Fruit fly (Drosophila melanogaster): ENCODE results near the gene CG12288.

DNA sequence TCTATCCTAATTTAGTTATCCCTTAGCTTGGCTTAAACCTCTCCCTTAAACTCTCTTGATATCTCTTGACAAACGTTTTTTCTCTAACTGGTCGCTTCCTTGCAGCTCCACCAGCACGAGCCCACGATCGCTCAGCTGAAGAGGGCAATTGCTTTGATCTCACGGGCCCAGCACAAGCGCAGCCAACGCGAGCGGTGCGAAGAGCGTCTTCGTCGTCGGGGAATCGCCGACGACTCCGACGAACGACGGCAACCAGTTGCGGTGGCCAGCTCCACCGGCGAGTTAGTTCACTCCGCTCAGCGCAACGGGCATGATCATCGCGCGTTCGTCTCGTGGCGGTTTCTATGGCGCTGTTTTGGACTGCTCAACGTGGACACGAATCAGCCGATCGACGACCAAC lies 21.1 kb downstream of the CG12288 start:
- TF ChIP-seq CG6654 (GFP tag; optimal IDR thresholded peaks at IDR 0.05) (no peak), YL-1 (GFP tag; optimal IDR thresholded peaks at IDR 0.05) (no peak), eyg (GFP tag; optimal IDR thresholded peaks at IDR 0.05) (no peak), Hr39 (optimal IDR thresholded peaks at IDR 0.05) (no peak), B-H2 (GFP tag; optimal IDR thresholded peaks at IDR 0.05) (no peak), Rfx (GFP tag; IDR thresholded peaks at IDR 0.05) (peak; percentile 41; the same call in 1 of the 2 replicates), gsb (GFP tag; IDR thresholded peaks at IDR 0.05) (peak; percentile 44; the same call in 1 of the 2 replicates), Dref (GFP tag; IDR thresholded peaks at IDR 0.05) (0 out of 2 replicates have a peak, but pooled peaks have one; percentile 17), prd (optimal IDR thresholded peaks at IDR 0.05) (no peak), prd (GFP tag; IDR thresholded peaks at IDR 0.05) (no peak), CG4730 (GFP tag; IDR thresholded peaks at IDR 0.05) (no peak), CG3407 (GFP tag; optimal IDR thresholded peaks at IDR 0.05) (no peak), tup (GFP tag; optimal IDR thresholded peaks at IDR 0.05) (no peak)

Measured in whole organism, embryonic.